Worm (Caenorhabditis elegans): ENCODE data around the gene his-16.

his-16 gene

ce11 chrII:13813950-13814349 is 4.0 kb downstream of the his-16 start:
- TF ChIP-seq elt-3 (tag; optimal IDR thresholded peaks at IDR 0.05) = no peak
- no peak for TF ChIP-seq Y55F3AM.14 (GFP tag; optimal IDR thresholded peaks at IDR 0.05)
- TF ChIP-seq nhr-21 (tag; optimal IDR thresholded peaks at IDR 0.05) = no peak
- TF ChIP-seq C34F6.9 (tag; optimal IDR thresholded peaks at IDR 0.05) = no peak
- peak; percentile 43 for TF ChIP-seq fos-1 (tag; optimal IDR thresholded peaks at IDR 0.05)
- TF ChIP-seq R02D3.7 (tag; optimal IDR thresholded peaks at IDR 0.05) = no peak
- TF ChIP-seq nhr-77 (tag; optimal IDR thresholded peaks at IDR 0.05) = no peak
- no peak for TF ChIP-seq egl-27 (tag; optimal IDR thresholded peaks at IDR 0.05)
- TF ChIP-seq aly-2 (tag; optimal IDR thresholded peaks at IDR 0.05) = no peak
- TF ChIP-seq zag-1 (tag; optimal IDR thresholded peaks at IDR 0.05) = no peak
- TF ChIP-seq alr-1 (tag; optimal IDR thresholded peaks at IDR 0.05) = no peak
- TF ChIP-seq snpc-4 (tag; optimal IDR thresholded peaks at IDR 0.05) = no peak
- peak; percentile 14 for TF ChIP-seq sma-9 (GFP tag; optimal IDR thresholded peaks at IDR 0.05)
- TF ChIP-seq sma-9 (tag; optimal IDR thresholded peaks at IDR 0.05) = no peak
- no peak for TF ChIP-seq elt-1 (tag; optimal IDR thresholded peaks at IDR 0.05)
- no peak for TF ChIP-seq lin-39 (tag; optimal IDR thresholded peaks at IDR 0.05)

ce11 chrII:13813413-13813812 is 4.5 kb downstream of the his-16 start:
- TF ChIP-seq snpc-4 (tag; optimal IDR thresholded peaks at IDR 0.05) (peak; percentile 76), lsy-2 (tag; optimal IDR thresholded peaks at IDR 0.05) (peak in 1 of 2 experiments; percentile 33), sma-9 (GFP tag; optimal IDR thresholded peaks at IDR 0.05) (peak; percentile 15), sma-9 (tag; optimal IDR thresholded peaks at IDR 0.05) (no peak), C34F6.9 (tag; optimal IDR thresholded peaks at IDR 0.05) (peak; percentile 33), zag-1 (tag; optimal IDR thresholded peaks at IDR 0.05) (peak; percentile 3), nhr-11 (tag; optimal IDR thresholded peaks at IDR 0.05) (no peak), F13H6.1 (tag; optimal IDR thresholded peaks at IDR 0.05) (no peak)

ce11 chrII:13812335-13812734 is 5.6 kb downstream of the his-16 start:
- TF ChIP-seq crh-2 (tag; optimal IDR thresholded peaks at IDR 0.05) (no peak), ztf-4 (tag; optimal IDR thresholded peaks at IDR 0.05) (no peak)

- no peak for TF ChIP-seq lin-13 (GFP tag; optimal IDR thresholded peaks at IDR 0.05)
Measured at ce11 chrII:13806269-13806668, 11.7 kb downstream of the his-16 start.

- no peak for TF ChIP-seq nhr-12 (tag; optimal IDR thresholded peaks at IDR 0.05)
- no peak for TF ChIP-seq zag-1 (tag; optimal IDR thresholded peaks at IDR 0.05)
- TF ChIP-seq ZK546.5 (tag; optimal IDR thresholded peaks at IDR 0.05) = no peak
- no peak for TF ChIP-seq snpc-4 (tag; optimal IDR thresholded peaks at IDR 0.05)
- TF ChIP-seq sma-3 (GFP tag; optimal IDR thresholded peaks at IDR 0.05) = no peak
- TF ChIP-seq nhr-129 (tag; optimal IDR thresholded peaks at IDR 0.05) = no peak
- no peak for TF ChIP-seq nhr-11 (tag; optimal IDR thresholded peaks at IDR 0.05)
- TF ChIP-seq ztf-11 (tag; optimal IDR thresholded peaks at IDR 0.05) = no peak
- no peak for TF ChIP-seq C34F6.9 (tag; optimal IDR thresholded peaks at IDR 0.05)
- TF ChIP-seq ztf-4 (tag; optimal IDR thresholded peaks at IDR 0.05) = no peak
- no peak for TF ChIP-seq ceh-82 (tag; optimal IDR thresholded peaks at IDR 0.05)
- TF ChIP-seq F13H6.1 (tag; optimal IDR thresholded peaks at IDR 0.05) = no peak
- no peak for TF ChIP-seq blmp-1 (tag; optimal IDR thresholded peaks at IDR 0.05; ENCODE audit: insufficient read depth)
- no peak for TF ChIP-seq unc-62 (GFP tag; optimal IDR thresholded peaks at IDR 0.05)
- TF ChIP-seq elt-1 (tag; optimal IDR thresholded peaks at IDR 0.05) = no peak
- no peak for TF ChIP-seq R02D3.7 (tag; optimal IDR thresholded peaks at IDR 0.05)
- no peak for TF ChIP-seq Y55F3AM.14 (GFP tag; optimal IDR thresholded peaks at IDR 0.05)
Measured at ce11 chrII:13796312-13796711, 21.6 kb downstream of the his-16 start.

- TF ChIP-seq egl-27 (tag; optimal IDR thresholded peaks at IDR 0.05) = no peak
- TF ChIP-seq alr-1 (tag; optimal IDR thresholded peaks at IDR 0.05) = no peak
- no peak for TF ChIP-seq ceh-16 (tag; optimal IDR thresholded peaks at IDR 0.05)
- no peak for TF ChIP-seq sma-3 (GFP tag; optimal IDR thresholded peaks at IDR 0.05)
- no peak for TF ChIP-seq C34F6.9 (tag; optimal IDR thresholded peaks at IDR 0.05)
- no peak for TF ChIP-seq ZK546.5 (tag; optimal IDR thresholded peaks at IDR 0.05)
- no peak for TF ChIP-seq ceh-82 (tag; optimal IDR thresholded peaks at IDR 0.05)
- TF ChIP-seq nhr-6 (tag; optimal IDR thresholded peaks at IDR 0.05) = no peak
- TF ChIP-seq mab-5 (tag; optimal IDR thresholded peaks at IDR 0.05) = no peak
- no peak for TF ChIP-seq elt-1 (tag; optimal IDR thresholded peaks at IDR 0.05)
- TF ChIP-seq nhr-25 (tag; optimal IDR thresholded peaks at IDR 0.05) = no peak
Measured at ce11 chrII:13795160-13795559, 22.8 kb downstream of the his-16 start.
